Worm (Caenorhabditis elegans): Measurements from ENCODE around the gene Y82E9BL.12.

Y82E9BL.12 gene

DNA sequence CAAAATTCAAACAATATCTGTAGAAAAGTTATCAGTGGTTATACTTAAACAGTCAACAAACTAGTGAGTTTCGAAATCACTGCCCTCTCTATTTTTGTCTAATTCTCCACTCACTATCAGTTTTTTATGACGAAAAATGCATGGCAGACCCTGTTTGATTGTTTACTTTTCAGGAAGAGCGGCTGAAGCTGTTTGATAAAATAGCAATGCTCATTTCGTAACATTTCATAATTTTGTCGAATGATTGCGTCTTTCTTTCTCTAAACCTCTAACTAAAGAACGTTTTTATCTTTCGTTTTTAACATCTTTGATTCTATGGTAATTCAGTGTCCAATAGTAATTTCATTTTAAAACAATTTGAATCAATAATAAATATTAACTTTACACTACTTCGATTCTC, 29.8 kb upstream of the Y82E9BL.12 start:
- TF ChIP-seq C34F6.9 (tag; optimal IDR thresholded peaks at IDR 0.05), result no peak
- peak in 1 of 2 experiments; percentile 18 for TF ChIP-seq lsy-2 (tag; optimal IDR thresholded peaks at IDR 0.05)
- TF ChIP-seq nhr-129 (tag; optimal IDR thresholded peaks at IDR 0.05), result peak; percentile 95
- TF ChIP-seq nhr-11 (tag; optimal IDR thresholded peaks at IDR 0.05), result no peak
- TF ChIP-seq unc-62 (GFP tag; optimal IDR thresholded peaks at IDR 0.05), result no peak
- no peak for TF ChIP-seq lin-39 (tag; optimal IDR thresholded peaks at IDR 0.05)
- no peak for TF ChIP-seq mbf-1 (tag; optimal IDR thresholded peaks at IDR 0.05)
- no peak for TF ChIP-seq nhr-77 (tag; optimal IDR thresholded peaks at IDR 0.05)
- TF ChIP-seq alr-1 (tag; optimal IDR thresholded peaks at IDR 0.05), result no peak
- TF ChIP-seq ztf-1 (GFP tag; conservative IDR thresholded peaks at IDR 0.05), result no peak
- TF ChIP-seq nhr-25 (tag; optimal IDR thresholded peaks at IDR 0.05), result no peak
- no peak for TF ChIP-seq unc-55 (GFP tag; optimal IDR thresholded peaks at IDR 0.05)
- peak; percentile 97 for TF ChIP-seq fos-1 (tag; optimal IDR thresholded peaks at IDR 0.05)
- no peak for TF ChIP-seq aly-2 (tag; optimal IDR thresholded peaks at IDR 0.05)
- TF ChIP-seq ztf-11 (tag; optimal IDR thresholded peaks at IDR 0.05), result no peak
- TF ChIP-seq snpc-4 (tag; optimal IDR thresholded peaks at IDR 0.05), result no peak
- no peak for TF ChIP-seq zag-1 (tag; optimal IDR thresholded peaks at IDR 0.05)
- no peak for TF ChIP-seq peb-1 (tag; optimal IDR thresholded peaks at IDR 0.05)
- TF ChIP-seq mab-5 (tag; optimal IDR thresholded peaks at IDR 0.05), result no peak
- no peak for TF ChIP-seq nhr-10 (tag; optimal IDR thresholded peaks at IDR 0.05)
- TF ChIP-seq crh-2 (tag; optimal IDR thresholded peaks at IDR 0.05), result peak; percentile 60
- TF ChIP-seq ceh-16 (tag; optimal IDR thresholded peaks at IDR 0.05), result no peak
- no peak for TF ChIP-seq ama-1 (optimal IDR thresholded peaks at IDR 0.05)
- no peak for TF ChIP-seq elt-3 (tag; optimal IDR thresholded peaks at IDR 0.05)
- no peak for TF ChIP-seq ceh-82 (tag; optimal IDR thresholded peaks at IDR 0.05)
- TF ChIP-seq R02D3.7 (tag; optimal IDR thresholded peaks at IDR 0.05), result no peak
- TF ChIP-seq egl-27 (tag; optimal IDR thresholded peaks at IDR 0.05), result no peak
- TF ChIP-seq sma-3 (GFP tag; optimal IDR thresholded peaks at IDR 0.05), result peak; percentile 50
- no peak for TF ChIP-seq elt-1 (tag; optimal IDR thresholded peaks at IDR 0.05)
- TF ChIP-seq unc-39 (tag; optimal IDR thresholded peaks at IDR 0.05), result no peak
- TF ChIP-seq blmp-1 (tag; optimal IDR thresholded peaks at IDR 0.05; ENCODE audit: insufficient read depth), result no peak
- TF ChIP-seq nhr-23 (tag; optimal IDR thresholded peaks at IDR 0.05), result no peak
- TF ChIP-seq skn-1 (tag; optimal IDR thresholded peaks at IDR 0.05), result peak; percentile 82
- no peak for TF ChIP-seq Y55F3AM.14 (GFP tag; optimal IDR thresholded peaks at IDR 0.05)
- peak; percentile 10 for TF ChIP-seq sma-9 (GFP tag; optimal IDR thresholded peaks at IDR 0.05)
- no peak for TF ChIP-seq sma-9 (tag; optimal IDR thresholded peaks at IDR 0.05)
- TF ChIP-seq lin-11 (tag; optimal IDR thresholded peaks at IDR 0.05), result no peak
- TF ChIP-seq nhr-6 (tag; optimal IDR thresholded peaks at IDR 0.05), result no peak
- TF ChIP-seq F13H6.1 (tag; optimal IDR thresholded peaks at IDR 0.05), result peak; percentile 70
- TF ChIP-seq gmeb-1 (tag; optimal IDR thresholded peaks at IDR 0.05), result peak; percentile 54
- TF ChIP-seq nhr-21 (tag; optimal IDR thresholded peaks at IDR 0.05), result no peak
- no peak for TF ChIP-seq lin-13 (GFP tag; optimal IDR thresholded peaks at IDR 0.05)
- no peak for TF ChIP-seq ztf-4 (tag; optimal IDR thresholded peaks at IDR 0.05)
- no peak for TF ChIP-seq dmd-4 (tag; optimal IDR thresholded peaks at IDR 0.05)
- TF ChIP-seq nhr-237 (tag; optimal IDR thresholded peaks at IDR 0.05), result no peak
- no peak for TF ChIP-seq mdl-1 (tag; optimal IDR thresholded peaks at IDR 0.05)

DNA sequence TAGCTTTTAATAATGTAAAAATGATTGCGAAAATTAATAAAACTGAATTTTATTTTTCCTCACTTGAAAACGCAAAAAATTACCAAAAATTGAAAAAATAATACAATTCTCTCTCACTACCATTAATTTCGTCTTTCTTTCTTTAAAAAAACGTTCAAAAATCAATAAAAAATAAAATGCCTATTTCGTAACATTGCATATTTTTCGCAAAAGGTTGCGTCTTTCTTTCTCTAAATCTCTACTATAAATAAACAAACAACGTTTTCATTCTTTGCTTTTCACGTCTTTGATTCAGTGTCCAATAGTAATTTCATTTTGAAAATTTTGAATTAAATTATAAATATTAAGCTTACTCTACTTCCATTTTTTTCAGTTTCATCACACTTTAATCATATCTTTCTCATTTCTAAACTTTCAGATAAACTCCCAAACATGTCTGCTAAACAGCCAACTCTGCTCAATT, 24.4 kb upstream of the Y82E9BL.12 start, which contains the start of gene fbxa-37:
fbxa-37 (plus strand) TSS at position 413 of the 463 bp plus-strand sequence.
- TF ChIP-seq nhr-129 (tag; optimal IDR thresholded peaks at IDR 0.05), result peak; percentile 98
- peak; percentile 82 for TF ChIP-seq unc-55 (GFP tag; optimal IDR thresholded peaks at IDR 0.05)
- TF ChIP-seq R02D3.7 (tag; optimal IDR thresholded peaks at IDR 0.05), result no peak
- TF ChIP-seq nhr-11 (tag; optimal IDR thresholded peaks at IDR 0.05), result no peak
- peak; percentile 20 for TF ChIP-seq fos-1 (tag; optimal IDR thresholded peaks at IDR 0.05)
- TF ChIP-seq lin-39 (tag; optimal IDR thresholded peaks at IDR 0.05), result no peak
- peak; percentile 67 for TF ChIP-seq C34F6.9 (tag; optimal IDR thresholded peaks at IDR 0.05)
- peak; percentile 26 for TF ChIP-seq crh-2 (tag; optimal IDR thresholded peaks at IDR 0.05)
